Fruit fly (Drosophila melanogaster) whole organism, embryonic: ENCODE results near the gene spo.

Experiments
- Antp ChIP-seq: fragments of 200-800 bp; sonication (Bioruptor generic); optimal IDR thresholded peaks from 3 replicates; lab custom pipeline; 2016; ENCODE audit warnings: missing biosample characterization, missing genetic modification characterization
- Bdp1 ChIP-seq: fragments of 200-800 bp; sonication (Bioruptor generic); optimal IDR thresholded peaks from 3 replicates; lab custom pipeline; 2016; ENCODE audit warnings: missing biosample characterization, missing genetic modification characterization
- CG11085 ChIP-seq: fragments of 200-800 bp; sonication (Bioruptor generic); IDR thresholded peaks from 2 replicates; pipeline ENCODE4 v1.3.6; 2022; ENCODE audit warnings: missing biosample characterization, missing genetic modification characterization
- CG11560 ChIP-seq: fragments of 200-800 bp; sonication (Bioruptor generic); IDR thresholded peaks from 3 replicates; pipeline ENCODE4 v1.3.6; 2022; ENCODE audit warnings: missing biosample characterization, missing genetic modification characterization
- CG11696 ChIP-seq: fragments of 200-800 bp; sonication (Bioruptor generic); IDR thresholded peaks from 2 replicates; pipeline ENCODE4 v1.3.6; 2022; ENCODE audit warnings: missing biosample characterization, missing genetic modification characterization
- CG15073 ChIP-seq: fragments of 200-800 bp; sonication (Bioruptor generic); optimal IDR thresholded peaks from 2 replicates; lab custom pipeline; 2016; ENCODE audit warnings: missing biosample characterization, missing genetic modification characterization
- CG17829 ChIP-seq: fragments of 200-800 bp; optimal IDR thresholded peaks from 2 replicates; lab custom pipeline; 2019; ENCODE audit warnings: missing biosample characterization, mild to moderate bottlenecking, missing genetic modification characterization, moderate library complexity
- CG1792 ChIP-seq: fragments of 200-800 bp; sonication (Bioruptor generic); optimal IDR thresholded peaks from 2 replicates; lab custom pipeline; 2016; ENCODE audit warnings: missing biosample characterization, missing genetic modification characterization
- CG2129 ChIP-seq: fragments of 200-800 bp; sonication (Bioruptor generic); IDR thresholded peaks from 2 replicates; pipeline ENCODE4 v1.3.6; 2022; ENCODE audit warnings: missing biosample characterization, missing genetic modification characterization; ENCODE audit not compliant: partially characterized antibody
- CG34376 ChIP-seq: fragments of 200-800 bp; sonication (Bioruptor generic); optimal IDR thresholded peaks from 2 replicates; lab custom pipeline; 2018; ENCODE audit warnings: missing biosample characterization, mild to moderate bottlenecking, missing genetic modification characterization
- CG4820 ChIP-seq: fragments of 200-800 bp; sonication (Bioruptor generic); optimal IDR thresholded peaks from 3 replicates; lab custom pipeline; 2016; ENCODE audit warnings: missing biosample characterization, missing genetic modification characterization
- CrebB ChIP-seq: fragments of 200-800 bp; sonication (Bioruptor generic); optimal IDR thresholded peaks from 3 replicates; lab custom pipeline; 2018; ENCODE audit warnings: missing biosample characterization, mild to moderate bottlenecking, missing genetic modification characterization
- D19A ChIP-seq: fragments of 200-800 bp; optimal IDR thresholded peaks from 3 replicates; lab custom pipeline; 2019; ENCODE audit warnings: missing biosample characterization, mild to moderate bottlenecking, missing genetic modification characterization, moderate library complexity
- Dip3 ChIP-seq: fragments of 200-800 bp; sonication (Bioruptor generic); optimal IDR thresholded peaks from 3 replicates; lab custom pipeline; 2016; ENCODE audit warnings: missing biosample characterization, missing genetic modification characterization
- Doc2 ChIP-seq: fragments of 200-800 bp; sonication (Bioruptor generic); IDR thresholded peaks from 2 replicates; pipeline ENCODE4 v1.3.6; 2022; ENCODE audit warnings: missing biosample characterization, missing genetic modification characterization
- HLH4C ChIP-seq: fragments of 200-800 bp; sonication (Bioruptor generic); IDR thresholded peaks from 3 replicates; pipeline ENCODE4 v1.3.6; 2022; ENCODE audit warnings: missing biosample characterization, missing genetic modification characterization; ENCODE audit not compliant: partially characterized antibody
- Lpt ChIP-seq: fragments of >200 bp; optimal IDR thresholded peaks from 2 replicates; lab custom pipeline; 2018; ENCODE audit warnings: missing biosample characterization, missing genetic modification characterization
- Max ChIP-seq: fragments of 200-800 bp; sonication (Bioruptor generic); optimal IDR thresholded peaks from 2 replicates; lab custom pipeline; 2016; ENCODE audit warnings: missing biosample characterization, mild to moderate bottlenecking, missing genetic modification characterization
- Ravus ChIP-seq: fragments of 200-800 bp; sonication (Bioruptor generic); IDR thresholded peaks from 2 replicates; pipeline ENCODE4 v1.3.6; 2022; ENCODE audit warnings: missing biosample characterization, missing genetic modification characterization
- Side ChIP-seq: fragments of 200-800 bp; sonication (Bioruptor generic); optimal IDR thresholded peaks from 2 replicates; lab custom pipeline; 2016; ENCODE audit warnings: missing biosample characterization, missing genetic modification characterization
- Sin3A ChIP-seq: fragments of >200 bp; optimal IDR thresholded peaks from 2 replicates; lab custom pipeline; 2018
- Spps ChIP-seq: fragments of 200-800 bp; sonication (Bioruptor generic); optimal IDR thresholded peaks from 2 replicates; lab custom pipeline; 2018; ENCODE audit warnings: missing biosample characterization, mild to moderate bottlenecking, missing genetic modification characterization
- Sry-β ChIP-seq: fragments of 200-800 bp; sonication (Bioruptor generic); optimal IDR thresholded peaks from 2 replicates; lab custom pipeline; 2018; ENCODE audit warnings: missing biosample characterization, mild to moderate bottlenecking, missing genetic modification characterization, moderate library complexity
- Sry-δ ChIP-seq: fragments of 200-800 bp; sonication (Bioruptor generic); optimal IDR thresholded peaks from 2 replicates; lab custom pipeline; 2016; ENCODE audit warnings: missing biosample characterization, missing genetic modification characterization
- Trl ChIP-seq, 3 experiments: fragments of >200 bp in 2 of 3; fragments of 200-800 bp in 1 of 3; sonication (Bioruptor generic) in 1 of 3; optimal IDR thresholded peaks; 2 replicates in 1 of 3; 3 replicates in 2 of 3; lab custom pipeline; 2016 to 2017; ENCODE audit warnings: missing biosample characterization in 1 of 3, missing genetic modification characterization in 1 of 3
- Xbp1 ChIP-seq: fragments of 200-800 bp; sonication (Bioruptor generic); optimal IDR thresholded peaks from 3 replicates; lab custom pipeline; 2016; ENCODE audit warnings: missing biosample characterization, mild to moderate bottlenecking, missing genetic modification characterization
- abd-A ChIP-seq: fragments of 200-800 bp; sonication (Bioruptor generic); optimal IDR thresholded peaks from 3 replicates; lab custom pipeline; 2019; ENCODE audit warnings: missing biosample characterization, mild to moderate bottlenecking, missing genetic modification characterization, moderate library complexity
- ap ChIP-seq: fragments of 200-800 bp; sonication (Bioruptor generic); IDR thresholded peaks from 2 replicates; pipeline ENCODE4 v1.3.6; 2022; ENCODE audit warnings: missing biosample characterization, missing genetic modification characterization
- ato ChIP-seq: fragments of 200-800 bp; sonication (Bioruptor generic); IDR thresholded peaks from 2 replicates; pipeline ENCODE4 v1.3.6; 2022; ENCODE audit warnings: missing biosample characterization, missing genetic modification characterization; ENCODE audit not compliant: partially characterized antibody
- bowl ChIP-seq: fragments of 200-800 bp; sonication (Bioruptor generic); IDR thresholded peaks from 2 replicates; pipeline ENCODE4 v1.3.6; 2022; ENCODE audit warnings: missing biosample characterization, missing genetic modification characterization
- cato ChIP-seq: fragments of 200-800 bp; sonication (Bioruptor generic); optimal IDR thresholded peaks from 2 replicates; lab custom pipeline; 2016; ENCODE audit warnings: missing biosample characterization, missing genetic modification characterization, borderline replicate concordance
- chinmo ChIP-seq: fragments of 200-800 bp; sonication (Bioruptor generic); IDR thresholded peaks from 4 replicates; pipeline ENCODE4 v1.3.6; 2022; ENCODE audit warnings: missing biosample characterization, missing genetic modification characterization; ENCODE audit not compliant: partially characterized antibody
- dysf ChIP-seq: fragments of 200-800 bp; sonication (Bioruptor generic); IDR thresholded peaks from 3 replicates; pipeline ENCODE4 v1.3.6; 2022; ENCODE audit warnings: missing biosample characterization, missing genetic modification characterization
- fd64A ChIP-seq: fragments of 200-800 bp; sonication (Bioruptor generic); optimal IDR thresholded peaks from 3 replicates; lab custom pipeline; 2018; ENCODE audit warnings: missing biosample characterization, mild to moderate bottlenecking, missing genetic modification characterization
- grau ChIP-seq: fragments of 200-800 bp; optimal IDR thresholded peaks from 3 replicates; lab custom pipeline; 2019; ENCODE audit warnings: missing biosample characterization, mild to moderate bottlenecking, missing genetic modification characterization, moderate library complexity
- hkb ChIP-seq, 2 experiments: fragments of 200-800 bp in 1 of 2; fragments of >200 bp in 1 of 2; sonication (Bioruptor generic) in 1 of 2; IDR thresholded peaks in 1 of 2; optimal IDR thresholded peaks in 1 of 2; 2 replicates each; pipeline versions ENCODE4 v1.3.6 to Lab custom; 2017 to 2022; ENCODE audit warnings: missing biosample characterization in 1 of 2, missing genetic modification characterization in 1 of 2
- klu ChIP-seq: fragments of 200-800 bp; sonication (Bioruptor generic); IDR thresholded peaks from 2 replicates; pipeline ENCODE4 v1.3.6; 2022; ENCODE audit warnings: missing biosample characterization, missing genetic modification characterization
- lilli ChIP-seq: fragments of 200-800 bp; sonication (Bioruptor generic); optimal IDR thresholded peaks from 3 replicates; lab custom pipeline; 2016; ENCODE audit warnings: missing biosample characterization, missing genetic modification characterization
- nmo ChIP-seq: fragments of 200-800 bp; sonication (Bioruptor generic); optimal IDR thresholded peaks from 2 replicates; lab custom pipeline; 2018; ENCODE audit warnings: missing biosample characterization, mild to moderate bottlenecking, missing genetic modification characterization, moderate library complexity
- pan ChIP-seq, 4 experiments: fragments of >200 bp in 3 of 4; fragments of 200-800 bp in 1 of 4; sonication (Bioruptor generic) in 1 of 4; optimal IDR thresholded peaks in 3 of 4; IDR thresholded peaks in 1 of 4; 2 replicates each; pipeline versions ENCODE4 v1.3.6 to Lab custom; 2017 to 2022; ENCODE audit warnings: missing biosample characterization in 2 of 4, missing genetic modification characterization in 2 of 4, mixed read lengths in 1 of 4
- pnt ChIP-seq: fragments of 200-800 bp; sonication (Bioruptor generic); optimal IDR thresholded peaks from 3 replicates; lab custom pipeline; 2016; ENCODE audit warnings: missing biosample characterization, missing genetic modification characterization
- repo ChIP-seq: fragments of 200-800 bp; sonication (Bioruptor generic); optimal IDR thresholded peaks from 2 replicates; lab custom pipeline; 2016; ENCODE audit warnings: missing biosample characterization, missing genetic modification characterization
- sisA ChIP-seq: fragments of 200-800 bp; sonication (Bioruptor generic); IDR thresholded peaks from 2 replicates; pipeline ENCODE4 v1.3.6; 2022; ENCODE audit warnings: missing biosample characterization, missing genetic modification characterization
- sna ChIP-seq: fragments of 200-800 bp; sonication (Bioruptor generic); IDR thresholded peaks from 2 replicates; pipeline ENCODE4 v1.3.6; 2022; ENCODE audit warnings: missing biosample characterization, missing genetic modification characterization; ENCODE audit not compliant: partially characterized antibody
- sr ChIP-seq: fragments of 200-800 bp; sonication (Bioruptor generic); IDR thresholded peaks from 3 replicates; pipeline ENCODE4 v1.3.6; 2022; ENCODE audit warnings: missing biosample characterization, missing genetic modification characterization
- trh ChIP-seq: fragments of 200-800 bp; sonication (Bioruptor generic); optimal IDR thresholded peaks from 2 replicates; lab custom pipeline; 2016; ENCODE audit warnings: missing biosample characterization, missing genetic modification characterization
- zfh1 ChIP-seq: fragments of 200-800 bp; sonication (Bioruptor generic); IDR thresholded peaks from 3 replicates; pipeline ENCODE4 v1.3.6; 2022; ENCODE audit warnings: missing biosample characterization, missing genetic modification characterization
- zfh2 ChIP-seq: fragments of 200-800 bp; sonication (Bioruptor generic); optimal IDR thresholded peaks from 2 replicates; lab custom pipeline; 2016; ENCODE audit warnings: missing biosample characterization, missing genetic modification characterization

Gene spo

dm6 chr3L:5577250-5578138 lies 14.9 kb downstream of the spo start, which contains the start of gene Msr-110 (continued):
- no peak for TF ChIP-seq HLH4C (GFP tag; lab: Robert Waterston, UW)
- peak; percentile 77 for TF ChIP-seq abd-A (tag; lab: Kevin White, UChicago)
- TF ChIP-seq Doc2 (GFP tag; lab: Robert Waterston, UW): peak; percentile 81
- TF ChIP-seq Ravus (GFP tag; lab: Robert Waterston, UW): peak; percentile 56
- TF ChIP-seq CrebB (tag; lab: Kevin White, UChicago): peak; percentile 81
- peak; percentile 25 for TF ChIP-seq CG15073 (GFP tag; lab: Kevin White, UChicago)
- TF ChIP-seq zfh2 (GFP tag; lab: Kevin White, UChicago): peak; percentile 66
- TF ChIP-seq pan (optimal IDR thresholded peaks at IDR 0.05; lab: Kevin White, UChicago): no peak
- peak in 1 of 2 experiments; percentile 90 for TF ChIP-seq pan (GFP tag; optimal IDR thresholded peaks at IDR 0.05 in 1 of 2, IDR thresholded peaks at IDR 0.05 in 1 of 2)
- peak; percentile 87 for TF ChIP-seq sisA
- peak; percentile 76 for TF ChIP-seq CG4820
- peak; percentile 75 for TF ChIP-seq CG11085
- TF ChIP-seq Sry-δ (GFP tag; lab: Kevin White, UChicago): peak; percentile 32
- TF ChIP-seq CG34376: peak; percentile 84
- peak; percentile 52 for TF ChIP-seq CG1792 (GFP tag; lab: Kevin White, UChicago)
- TF ChIP-seq fd64A: peak; percentile 60
- peak; percentile 91 for TF ChIP-seq klu (GFP tag; lab: Robert Waterston, UW)
- TF ChIP-seq Spps (tag; lab: Kevin White, UChicago): peak; percentile 47
- peak; percentile 77 for TF ChIP-seq lilli
- peak; percentile 84 for TF ChIP-seq CG11560 (tag; lab: Robert Waterston, UW)
- peak; percentile 24; the same call in 1 of the 3 replicates for TF ChIP-seq sr (GFP tag; lab: Robert Waterston, UW)
- peak; percentile 61 for TF ChIP-seq trh
- no peak for TF ChIP-seq ato
- TF ChIP-seq zfh1: peak; percentile 72
- peak; percentile 91 for TF ChIP-seq nmo (GFP tag; lab: Kevin White, UChicago)
- TF ChIP-seq Sin3A (lab: Kevin White, UChicago): no peak
- peak; percentile 70 for TF ChIP-seq Dip3 (GFP tag; lab: Kevin White, UChicago)
- TF ChIP-seq bowl (GFP tag; lab: Robert Waterston, UW): peak; percentile 72
- TF ChIP-seq sna (GFP tag; lab: Robert Waterston, UW): no peak
- TF ChIP-seq Lpt: no peak
- peak; percentile 83 for TF ChIP-seq CG17829 (tag; lab: Kevin White, UChicago)
- peak; percentile 6 for TF ChIP-seq Sry-β
- no peak for TF ChIP-seq hkb (optimal IDR thresholded peaks at IDR 0.05; lab: Kevin White, UChicago)
- TF ChIP-seq hkb (GFP tag; IDR thresholded peaks at IDR 0.05; lab: Robert Waterston, UW): peak; percentile 89
- TF ChIP-seq D19A (tag; lab: Kevin White, UChicago): peak; percentile 84
- peak; percentile 98 for TF ChIP-seq grau (tag; lab: Kevin White, UChicago)
- peak; percentile 69 for TF ChIP-seq CG11696 (GFP tag; lab: Robert Waterston, UW)
- TF ChIP-seq pnt (GFP tag; lab: Kevin White, UChicago): peak; percentile 55
- TF ChIP-seq chinmo (GFP tag; lab: Robert Waterston, UW): peak; percentile 82; the same call in 1 of the 4 replicates
- peak; percentile 42 for TF ChIP-seq repo (GFP tag; lab: Kevin White, UChicago)
- peak; percentile 64 for TF ChIP-seq Max
- TF ChIP-seq cato (GFP tag; lab: Kevin White, UChicago): peak; percentile 66
- peak; percentile 71 for TF ChIP-seq Antp (GFP tag; lab: Kevin White, UChicago)
- TF ChIP-seq Xbp1 (GFP tag; lab: Kevin White, UChicago): peak; percentile 80
- TF ChIP-seq Bdp1 (GFP tag; lab: Kevin White, UChicago): peak; percentile 61
- TF ChIP-seq CG2129: no peak
- peak; percentile 65 for TF ChIP-seq ap
- TF ChIP-seq dysf (GFP tag; lab: Robert Waterston, UW): peak; percentile 95
- TF ChIP-seq Trl (optimal IDR thresholded peaks at IDR 0.05; lab: Kevin White, UChicago): no peak
- peak; percentile 55 for TF ChIP-seq Trl (GFP tag; optimal IDR thresholded peaks at IDR 0.05; lab: Kevin White, UChicago)
- TF ChIP-seq Side (GFP tag; lab: Kevin White, UChicago): peak; percentile 48
